Worm (Caenorhabditis elegans) whole organism, L3 larva: ENCODE measurements around the gene try-8.

Experiments used
- ZK546.5 ChIP-seq: sonication (generic microtip); optimal IDR thresholded peaks from 2 replicates; lab custom pipeline; 2017; ENCODE audit warnings: missing biosample characterization, missing genetic modification characterization
- aly-2 ChIP-seq: fragments of 150-350 bp; optimal IDR thresholded peaks from 2 replicates; lab custom pipeline; 2014; ENCODE audit warnings: missing biosample characterization, missing genetic modification characterization
- ama-1 ChIP-seq: fragments of 150-350 bp; optimal IDR thresholded peaks from 2 replicates; lab custom pipeline; 2018
- ceh-16 ChIP-seq: sonication (generic microtip); optimal IDR thresholded peaks from 2 replicates; lab custom pipeline; 2017; ENCODE audit warnings: missing biosample characterization, missing genetic modification characterization
- ceh-82 ChIP-seq: fragments of 150-350 bp; optimal IDR thresholded peaks from 2 replicates; lab custom pipeline; 2014; ENCODE audit warnings: missing biosample characterization, missing genetic modification characterization
- daf-12 ChIP-seq: fragments of 150-350 bp; optimal IDR thresholded peaks from 2 replicates; lab custom pipeline; 2014; ENCODE audit warnings: missing biosample characterization, missing genetic modification reagents, missing genetic modification characterization
- egl-5 ChIP-seq: fragments of 150-350 bp; optimal IDR thresholded peaks from 2 replicates; lab custom pipeline; 2017; ENCODE audit warnings: missing biosample characterization, missing genetic modification reagents, missing genetic modification characterization, inconsistent platforms
- elt-3 ChIP-seq, 3 experiments: fragments of 150-350 bp in 1 of 3; sonication (generic microtip) in 2 of 3; optimal IDR thresholded peaks; 2 replicates in 2 of 3; 4 replicates in 1 of 3; lab custom pipeline; 2014 to 2017; ENCODE audit warnings: missing biosample characterization in 3 of 3, missing genetic modification characterization in 3 of 3
- fkh-10 ChIP-seq: sonication (generic microtip); optimal IDR thresholded peaks from 2 replicates; lab custom pipeline; 2017; ENCODE audit warnings: missing biosample characterization, missing genetic modification reagents, missing genetic modification characterization
- fkh-2 ChIP-seq: fragments of 150-350 bp; optimal IDR thresholded peaks from 2 replicates; lab custom pipeline; 2014; ENCODE audit warnings: missing biosample characterization, missing genetic modification reagents, missing genetic modification characterization
- fos-1 ChIP-seq: fragments of 150-350 bp; optimal IDR thresholded peaks from 2 replicates; lab custom pipeline; 2014; ENCODE audit warnings: missing biosample characterization, missing genetic modification characterization
- jun-1 ChIP-seq: fragments of 150-350 bp; optimal IDR thresholded peaks from 2 replicates; lab custom pipeline; 2014; ENCODE audit warnings: missing biosample characterization, missing genetic modification reagents, missing genetic modification characterization
- lin-15B ChIP-seq: fragments of 150-350 bp; optimal IDR thresholded peaks from 2 replicates; lab custom pipeline; 2014; ENCODE audit warnings: missing biosample characterization, missing genetic modification characterization
- mml-1 ChIP-seq: fragments of 150-350 bp; sonication (generic microtip); optimal IDR thresholded peaks from 3 replicates; lab custom pipeline; 2014; ENCODE audit warnings: missing biosample characterization, missing genetic modification characterization
- nfya-1 ChIP-seq: sonication (generic microtip); optimal IDR thresholded peaks from 2 replicates; lab custom pipeline; 2017; ENCODE audit warnings: missing genetic modification characterization, mild to moderate bottlenecking, missing compliant biosample characterization, antibody characterized with exemption, moderate library complexity; ENCODE audit not compliant: insufficient read depth
- nhr-67 ChIP-seq: fragments of 150-350 bp; optimal IDR thresholded peaks from 2 replicates; lab custom pipeline; 2014; ENCODE audit warnings: missing biosample characterization, missing genetic modification characterization
- nhr-77 ChIP-seq: fragments of 150-350 bp; optimal IDR thresholded peaks from 2 replicates; lab custom pipeline; 2014; ENCODE audit warnings: missing biosample characterization, missing genetic modification characterization
- pha-4 ChIP-seq: fragments of 150-350 bp; optimal IDR thresholded peaks from 2 replicates; lab custom pipeline; 2014; ENCODE audit warnings: missing biosample characterization, missing genetic modification reagents, missing genetic modification characterization
- snpc-4 ChIP-seq: fragments of 150-350 bp; optimal IDR thresholded peaks from 2 replicates; lab custom pipeline; 2014; ENCODE audit warnings: missing biosample characterization, missing genetic modification characterization
- tbx-2 ChIP-seq: sonication (generic microtip); optimal IDR thresholded peaks from 2 replicates; lab custom pipeline; 2016; ENCODE audit warnings: mild to moderate bottlenecking, missing genetic modification characterization, missing compliant biosample characterization
- unc-62 ChIP-seq: fragments of 150-350 bp; sonication (generic microtip); optimal IDR thresholded peaks from 4 replicates; lab custom pipeline; 2014; ENCODE audit warnings: missing biosample characterization, missing genetic modification reagents, missing genetic modification characterization

The try-8 gene

DNA sequence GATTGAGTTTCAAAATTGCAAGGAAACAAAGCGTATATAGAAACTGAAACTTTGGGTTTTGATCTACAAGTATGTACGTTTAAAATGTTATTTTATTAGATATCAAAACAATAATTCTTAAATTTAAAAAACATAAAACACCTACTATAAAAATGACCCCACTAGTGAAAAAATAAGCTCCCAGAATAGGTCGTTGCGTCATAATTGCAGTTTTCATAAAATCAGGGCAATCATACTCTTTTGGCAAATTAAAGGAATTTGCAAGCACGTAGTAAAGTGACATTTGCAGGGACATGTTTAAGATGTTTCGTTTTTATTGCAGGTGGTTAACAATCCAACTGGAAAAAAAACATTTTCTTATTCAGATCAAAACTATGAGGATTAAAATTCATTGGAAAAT is 45.6 kb downstream of the try-8 start, which contains the start of gene srt-6:
TSS of gene srt-6 (minus strand) at position 295 of the 400 bp plus-strand sequence.
- TF ChIP-seq lin-15B (tag; lab: Kevin White, UChicago) = no peak
- no peak for TF ChIP-seq nhr-67 (tag; lab: Kevin White, UChicago)
- TF ChIP-seq daf-12 (tag; lab: Kevin White, UChicago) = no peak
- no peak for TF ChIP-seq ceh-16 (tag; lab: Kevin White, UChicago)
- no peak for TF ChIP-seq nfya-1 (tag; lab: Kevin White, UChicago)
- no peak for TF ChIP-seq fos-1 (tag; lab: Kevin White, UChicago)
- TF ChIP-seq nhr-77 (tag; lab: Kevin White, UChicago) = no peak
- no peak for TF ChIP-seq ama-1 (lab: Kevin White, UChicago)
- TF ChIP-seq elt-3 (tag; optimal IDR thresholded peaks at IDR 0.05; lab: Kevin White, UChicago) = no peak
- no peak for TF ChIP-seq tbx-2 (tag; lab: Kevin White, UChicago)
- TF ChIP-seq unc-62 = no peak
- no peak for TF ChIP-seq egl-5 (tag; lab: Kevin White, UChicago)
- TF ChIP-seq pha-4 (tag; lab: Kevin White, UChicago) = no peak
- no peak for TF ChIP-seq snpc-4 (tag; lab: Kevin White, UChicago)
- TF ChIP-seq mml-1 = no peak

DNA sequence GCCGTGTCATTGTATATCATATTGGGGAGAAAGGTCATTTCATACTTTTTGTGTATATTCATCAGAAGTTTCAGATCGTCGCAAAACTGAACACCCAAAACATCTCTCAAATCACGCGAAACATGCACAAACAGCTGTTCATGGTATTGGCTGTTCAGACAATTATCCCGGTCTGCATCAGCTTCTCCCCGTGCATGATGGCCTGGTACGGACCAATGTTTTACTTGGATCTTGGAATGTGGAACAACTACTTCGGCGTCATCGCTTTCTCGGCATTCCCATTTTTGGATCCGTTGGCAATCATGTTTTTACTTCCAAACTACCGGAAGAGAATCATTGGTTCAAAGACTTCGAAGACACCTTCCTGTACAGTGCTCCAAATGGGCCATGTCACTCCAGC is 50.6 kb downstream of the try-8 start:
- TF ChIP-seq ceh-82 (tag; lab: Kevin White, UChicago) (no peak), fkh-10 (no peak), aly-2 (tag; lab: Kevin White, UChicago) (no peak), pha-4 (tag; lab: Kevin White, UChicago) (no peak), jun-1 (no peak), ZK546.5 (tag; lab: Kevin White, UChicago) (no peak), mml-1 (no peak), egl-5 (tag; lab: Kevin White, UChicago) (no peak), ceh-16 (tag; lab: Kevin White, UChicago) (no peak), unc-62 (no peak), fkh-2 (tag; lab: Kevin White, UChicago) (no peak)
- TF ChIP-seq, all 47 proteins: peak for 0
